Fruit fly (Drosophila melanogaster): Measurements from ENCODE around the gene Msp300.

The Msp300 gene

dm6 chr2L:5052367-5052914 is 48.2 kb upstream of the Msp300 start, which contains the start of gene senju (continued):
- TF ChIP-seq sqz (GFP tag; optimal IDR thresholded peaks at IDR 0.05) (peak; percentile 95), CG11695 (GFP tag; IDR thresholded peaks at IDR 0.05) (peak; percentile 74), Dbx (GFP tag; IDR thresholded peaks at IDR 0.05) (peak; percentile 86), Dfd (GFP tag; optimal IDR thresholded peaks at IDR 0.05) (no peak), CG15073 (GFP tag; optimal IDR thresholded peaks at IDR 0.05) (no peak), Ets65A (GFP tag) (peak; percentile 96), Fer3 (tag; optimal IDR thresholded peaks at IDR 0.05) (peak; percentile 74), insv (GFP tag; optimal IDR thresholded peaks at IDR 0.05) (peak in 1 of 2 experiments; percentile 64), unpg (GFP tag; optimal IDR thresholded peaks at IDR 0.05) (peak; percentile 80), Gug (GFP tag; IDR thresholded peaks at IDR 0.05) (peak; percentile 81), CG12391 (tag; optimal IDR thresholded peaks at IDR 0.05) (peak; percentile 83), CG3065 (GFP tag; optimal IDR thresholded peaks at IDR 0.05) (peak; percentile 72), CG10654 (GFP tag; optimal IDR thresholded peaks at IDR 0.05) (peak; percentile 76), CG3726 (GFP tag; IDR thresholded peaks at IDR 0.05) (peak; percentile 69; the same call in 2 of the 3 replicates), repo (GFP tag; optimal IDR thresholded peaks at IDR 0.05) (peak; percentile 85), ken (GFP tag; IDR thresholded peaks at IDR 0.05) (peak; percentile 81), CG16813 (GFP tag; IDR thresholded peaks at IDR 0.05; ENCODE audit: partially characterized antibody) (peak; percentile 39; the same call in 1 of the 3 replicates), CG16815 (GFP tag; optimal IDR thresholded peaks at IDR 0.05) (peak; percentile 73), YL-1 (GFP tag; optimal IDR thresholded peaks at IDR 0.05) (peak; percentile 99), gcm (GFP tag; optimal IDR thresholded peaks at IDR 0.05) (peak; percentile 41), CG3407 (GFP tag; optimal IDR thresholded peaks at IDR 0.05) (peak; percentile 66), CG15269 (tag; optimal IDR thresholded peaks at IDR 0.05) (peak; percentile 83), vvl (GFP tag; IDR thresholded peaks at IDR 0.05) (peak; percentile 96), CG14014 (GFP tag; IDR thresholded peaks at IDR 0.05) (peak; percentile 83), odd (GFP tag; optimal IDR thresholded peaks at IDR 0.05) (peak; percentile 79), bowl (GFP tag; IDR thresholded peaks at IDR 0.05) (peak; percentile 49), CG16779 (GFP tag; IDR thresholded peaks at IDR 0.05) (peak; percentile 53), Atf-2 (GFP tag; optimal IDR thresholded peaks at IDR 0.05) (peak; percentile 62), tll (GFP tag; optimal IDR thresholded peaks at IDR 0.05) (peak in 1 of 2 experiments; percentile 19), CG18011 (GFP tag; optimal IDR thresholded peaks at IDR 0.05) (peak; percentile 86), CG9609 (GFP tag; optimal IDR thresholded peaks at IDR 0.05) (peak; percentile 87), rib (GFP tag; IDR thresholded peaks at IDR 0.05) (peak; percentile 95), bcd (GFP tag; optimal IDR thresholded peaks at IDR 0.05) (peak; percentile 83), Xrp1 (GFP tag; IDR thresholded peaks at IDR 0.05) (peak; percentile 81; the same call in 1 of the 2 replicates), caup (GFP tag; optimal IDR thresholded peaks at IDR 0.05; ENCODE audit: severe bottlenecking) (peak; percentile 92), sim (GFP tag; IDR thresholded peaks at IDR 0.05) (peak; percentile 62; the same call in 1 of the 2 replicates), H15 (GFP tag; IDR thresholded peaks at IDR 0.05) (peak; percentile 60; the same call in 1 of the 3 replicates), NC2β (GFP tag; optimal IDR thresholded peaks at IDR 0.05) (peak; percentile 82), Lpt (GFP tag; optimal IDR thresholded peaks at IDR 0.05) (no peak), CG15011 (GFP tag; optimal IDR thresholded peaks at IDR 0.05) (peak; percentile 39), croc (GFP tag; conservative IDR thresholded peaks at IDR 0.05) (peak; percentile 27; the same call in 1 of the 3 replicates), Neu2 (GFP tag; optimal IDR thresholded peaks at IDR 0.05; ENCODE audit: borderline replicate concordance) (no peak), CG13424 (tag; optimal IDR thresholded peaks at IDR 0.05) (peak; percentile 80), CG3163 (GFP tag; optimal IDR thresholded peaks at IDR 0.05) (peak; percentile 73), CG14050 (GFP tag; IDR thresholded peaks at IDR 0.05) (peak; percentile 65), tx (GFP tag; optimal IDR thresholded peaks at IDR 0.05) (peak; percentile 82), Atf6 (GFP tag; IDR thresholded peaks at IDR 0.05) (peak; percentile 80), z (GFP tag; IDR thresholded peaks at IDR 0.05) (0 out of 3 replicates have a peak, but pooled peaks have one; percentile 33), dmrt99B (tag; optimal IDR thresholded peaks at IDR 0.05) (peak; percentile 78), sob (GFP tag; IDR thresholded peaks at IDR 0.05) (peak; percentile 84)

Data from whole organism, embryonic.